Fruit fly (Drosophila melanogaster): ENCODE data around the gene CG14322.

CG14322 gene

dm6 chr3R:17617121-17617975 lies 30.1 kb upstream of the CG14322 start:
- TF ChIP-seq CG17801 (GFP tag; optimal IDR thresholded peaks at IDR 0.05; ENCODE audit: partially characterized antibody), result no peak

- no peak for TF ChIP-seq CG17801 (GFP tag; optimal IDR thresholded peaks at IDR 0.05; ENCODE audit: partially characterized antibody)
Observed at dm6 chr3R:17617976-17618308, 29.5 kb upstream of the CG14322 start.

dm6 chr3R:17618699-17619150 lies 28.8 kb upstream of the CG14322 start, which contains the start of the genes CG14324 and CG14326:
TSS of gene CG14324 (minus strand) at chr3R:17618799.
TSS of gene CG14326 (plus strand) at chr3R:17619100.
- no peak for TF ChIP-seq CG17801 (GFP tag; optimal IDR thresholded peaks at IDR 0.05; ENCODE audit: partially characterized antibody)

dm6 chr3R:17619726-17620282 lies 27.7 kb upstream of the CG14322 start:
- peak; percentile 95 for TF ChIP-seq CG17801 (GFP tag; optimal IDR thresholded peaks at IDR 0.05; ENCODE audit: partially characterized antibody)

dm6 chr3R:17622062-17622766 lies 25.3 kb upstream of the CG14322 start, which contains the start of gene CG14323:
TSS of gene CG14323 (minus strand) at chr3R:17622112.
- TF ChIP-seq CG17801 (GFP tag; optimal IDR thresholded peaks at IDR 0.05; ENCODE audit: partially characterized antibody), result no peak

dm6 chr3R:17624549-17624948 lies 22.9 kb upstream of the CG14322 start:
- TF ChIP-seq CG17801 (GFP tag; optimal IDR thresholded peaks at IDR 0.05; ENCODE audit: partially characterized antibody), result peak; percentile 33

dm6 chr3R:17624968-17625367 lies 22.5 kb upstream of the CG14322 start, which contains the start of gene AttD:
TSS of gene AttD (plus strand) at chr3R:17625268.
- TF ChIP-seq CG17801 (GFP tag; optimal IDR thresholded peaks at IDR 0.05; ENCODE audit: partially characterized antibody), result no peak

dm6 chr3R:17626827-17627226 lies 20.7 kb upstream of the CG14322 start, which contains the start of gene CG14325:
TSS of gene CG14325 (plus strand) at chr3R:17627127.
- no peak for TF ChIP-seq CG17801 (GFP tag; optimal IDR thresholded peaks at IDR 0.05; ENCODE audit: partially characterized antibody)

dm6 chr3R:17630417-17630816 lies 17.1 kb upstream of the CG14322 start, which contains the start of gene CG43175:
TSS of gene CG43175 (plus strand) at chr3R:17630717.
- no peak for TF ChIP-seq CG17801 (GFP tag; optimal IDR thresholded peaks at IDR 0.05; ENCODE audit: partially characterized antibody)

- peak; percentile 75 for TF ChIP-seq CG17801 (GFP tag; optimal IDR thresholded peaks at IDR 0.05; ENCODE audit: partially characterized antibody)
Observed at dm6 chr3R:17631176-17631865, 16.2 kb upstream of the CG14322 start.

- TF ChIP-seq CG17801 (GFP tag; optimal IDR thresholded peaks at IDR 0.05; ENCODE audit: partially characterized antibody), result no peak
Observed at dm6 chr3R:17644019-17644418, 3.5 kb upstream of the CG14322 start.

- peak; percentile 28 for TF ChIP-seq CG17801 (GFP tag; optimal IDR thresholded peaks at IDR 0.05; ENCODE audit: partially characterized antibody)
Observed at dm6 chr3R:17645239-17645638, 2.2 kb upstream of the CG14322 start.

dm6 chr3R:17646102-17647050 lies 1.1 kb upstream of the CG14322 start:
- no peak for TF ChIP-seq CG17801 (GFP tag; optimal IDR thresholded peaks at IDR 0.05; ENCODE audit: partially characterized antibody)

- TF ChIP-seq CG17801 (GFP tag; optimal IDR thresholded peaks at IDR 0.05; ENCODE audit: partially characterized antibody), result no peak
Observed at dm6 chr3R:17653879-17654278, 6.4 kb downstream of the CG14322 start.

Data from ovary, adult (tissue).